In genomic region chr3L:16710258-16711020, dm6 we compare ENCODE assay signal across 1 fruit fly cellular context.
TF ChIP-seq lines count a peak whose summit lies in the region.

No protein-coding gene starts in this region.

TF ChIP-seq in whole organism, embryonic, 481 proteins besides CTCF, POLR2A, EP300 and RAD21 (continued from another document and continues in another):
- no peak for TF ChIP-seq CG5953 (GFP tag; IDR thresholded peaks at IDR 0.05; lab: Robert Waterston, UW)
- no peak for TF ChIP-seq YL-1 (GFP tag; optimal IDR thresholded peaks at IDR 0.05; lab: Kevin White, UChicago)
- TF ChIP-seq CG1024 (GFP tag; IDR thresholded peaks at IDR 0.05; lab: Robert Waterston, UW): no peak
- TF ChIP-seq Blimp-1 (GFP tag; optimal IDR thresholded peaks at IDR 0.05; lab: Kevin White, UChicago): peak; percentile 48
- TF ChIP-seq CG14667 (GFP tag; IDR thresholded peaks at IDR 0.05; lab: Robert Waterston, UW): no peak
- TF ChIP-seq Nf-YA (GFP tag; IDR thresholded peaks at IDR 0.05; lab: Robert Waterston, UW): no peak
- TF ChIP-seq CG4617 (GFP tag; optimal IDR thresholded peaks at IDR 0.05; lab: Kevin White, UChicago; ENCODE audit: borderline replicate concordance): no peak
- peak; percentile 45; the same call in 1 of the 4 replicates for TF ChIP-seq Gug (GFP tag; IDR thresholded peaks at IDR 0.05; lab: Robert Waterston, UW)
- TF ChIP-seq danr (GFP tag; IDR thresholded peaks at IDR 0.05; lab: Robert Waterston, UW): no peak
- TF ChIP-seq CG16813 (GFP tag; IDR thresholded peaks at IDR 0.05; lab: Robert Waterston, UW; ENCODE audit: partially characterized antibody): no peak
- peak; percentile 71 for TF ChIP-seq lmd (GFP tag; IDR thresholded peaks at IDR 0.05; lab: Robert Waterston, UW)
- no peak for TF ChIP-seq pfk (GFP tag; optimal IDR thresholded peaks at IDR 0.05; lab: Kevin White, UChicago)
- peak; percentile 48; the same call in 1 of the 2 replicates for TF ChIP-seq CG9215 (GFP tag; IDR thresholded peaks at IDR 0.05; lab: Robert Waterston, UW)
- TF ChIP-seq CG9727 (GFP tag; optimal IDR thresholded peaks at IDR 0.05; lab: Kevin White, UChicago): peak; percentile 75
- no peak for TF ChIP-seq CG4854 (GFP tag; optimal IDR thresholded peaks at IDR 0.05; lab: Kevin White, UChicago)
- TF ChIP-seq H2.0 (GFP tag; IDR thresholded peaks at IDR 0.05; lab: Robert Waterston, UW): no peak
- no peak; the same call in 1 of the 2 replicates for TF ChIP-seq sisA (GFP tag; IDR thresholded peaks at IDR 0.05; lab: Robert Waterston, UW)
- TF ChIP-seq Oaz (GFP tag; IDR thresholded peaks at IDR 0.05; lab: Robert Waterston, UW): no peak
- TF ChIP-seq CG12659 (GFP tag; optimal IDR thresholded peaks at IDR 0.05; lab: Kevin White, UChicago): peak; percentile 7
- no peak for TF ChIP-seq pan (optimal IDR thresholded peaks at IDR 0.05; lab: Kevin White, UChicago)
- TF ChIP-seq pan (GFP tag; optimal IDR thresholded peaks at IDR 0.05 in 1 of 2, IDR thresholded peaks at IDR 0.05 in 1 of 2): peak in 1 of 2 experiments; percentile 28
- no peak for TF ChIP-seq CG12942 (GFP tag; optimal IDR thresholded peaks at IDR 0.05; lab: Kevin White, UChicago)
- no peak for TF ChIP-seq mirr (GFP tag; optimal IDR thresholded peaks at IDR 0.05; lab: Kevin White, UChicago)
- TF ChIP-seq Dp (GFP tag; optimal IDR thresholded peaks at IDR 0.05; lab: Kevin White, UChicago): no peak
- TF ChIP-seq maf-S (GFP tag; optimal IDR thresholded peaks at IDR 0.05; lab: Kevin White, UChicago): no peak
- TF ChIP-seq CG8944 (GFP tag; optimal IDR thresholded peaks at IDR 0.05; lab: Kevin White, UChicago): no peak
- peak; percentile 43 for TF ChIP-seq CG15269 (tag; optimal IDR thresholded peaks at IDR 0.05; lab: Kevin White, UChicago)
- no peak for TF ChIP-seq gcm (GFP tag; optimal IDR thresholded peaks at IDR 0.05; lab: Kevin White, UChicago)
- TF ChIP-seq her (GFP tag; optimal IDR thresholded peaks at IDR 0.05; lab: Kevin White, UChicago): no peak
- TF ChIP-seq Hmx (GFP tag; optimal IDR thresholded peaks at IDR 0.05; lab: Kevin White, UChicago): no peak
- TF ChIP-seq CrebB (tag; optimal IDR thresholded peaks at IDR 0.05; lab: Kevin White, UChicago): no peak
- TF ChIP-seq Stat92E (GFP tag; optimal IDR thresholded peaks at IDR 0.05; lab: Kevin White, UChicago): no peak
- TF ChIP-seq CG1647 (GFP tag; optimal IDR thresholded peaks at IDR 0.05; lab: Kevin White, UChicago): no peak
- no peak for TF ChIP-seq disco-r (GFP tag; optimal IDR thresholded peaks at IDR 0.05; lab: Kevin White, UChicago)
- TF ChIP-seq nerfin-1 (tag; optimal IDR thresholded peaks at IDR 0.05; lab: Kevin White, UChicago): no peak
- TF ChIP-seq Kr (GFP tag; optimal IDR thresholded peaks at IDR 0.05; lab: Kevin White, UChicago): peak; percentile 0
- no peak for TF ChIP-seq CG9609 (GFP tag; optimal IDR thresholded peaks at IDR 0.05; lab: Kevin White, UChicago)
- no peak for TF ChIP-seq ash1 (GFP tag; optimal IDR thresholded peaks at IDR 0.05; lab: Kevin White, UChicago)
- no peak for TF ChIP-seq gce (GFP tag; IDR thresholded peaks at IDR 0.05; lab: Robert Waterston, UW)
- TF ChIP-seq yki (optimal IDR thresholded peaks at IDR 0.05; lab: Kevin White, UChicago): no peak
- no peak for TF ChIP-seq ems (GFP tag; optimal IDR thresholded peaks at IDR 0.05; lab: Kevin White, UChicago)
- TF ChIP-seq grn (GFP tag; optimal IDR thresholded peaks at IDR 0.05; lab: Kevin White, UChicago): no peak
- no peak for TF ChIP-seq h (optimal IDR thresholded peaks at IDR 0.05; lab: Kevin White, UChicago)
- no peak for TF ChIP-seq Mes4 (GFP tag; optimal IDR thresholded peaks at IDR 0.05; lab: Kevin White, UChicago)
- no peak for TF ChIP-seq chif (GFP tag; optimal IDR thresholded peaks at IDR 0.05; lab: Kevin White, UChicago)
- TF ChIP-seq ranshi (GFP tag; IDR thresholded peaks at IDR 0.05; lab: Robert Waterston, UW): peak; percentile 36; the same call in 1 of the 2 replicates
- no peak for TF ChIP-seq pum (GFP tag; optimal IDR thresholded peaks at IDR 0.05; lab: Kevin White, UChicago)
- no peak for TF ChIP-seq CG4820 (GFP tag; optimal IDR thresholded peaks at IDR 0.05; lab: Kevin White, UChicago)
- TF ChIP-seq CG3407 (GFP tag; optimal IDR thresholded peaks at IDR 0.05; lab: Kevin White, UChicago): peak; percentile 1
- TF ChIP-seq CG31224 (GFP tag; IDR thresholded peaks at IDR 0.05; lab: Robert Waterston, UW): 0 out of 2 replicates have a peak, but pooled peaks have one; percentile 8
- no peak for TF ChIP-seq hbn (GFP tag; IDR thresholded peaks at IDR 0.05; lab: Robert Waterston, UW; ENCODE audit: partially characterized antibody)
- no peak for TF ChIP-seq HLH4C (GFP tag; IDR thresholded peaks at IDR 0.05; lab: Robert Waterston, UW; ENCODE audit: partially characterized antibody)
- no peak for TF ChIP-seq MTF-1 (GFP tag; optimal IDR thresholded peaks at IDR 0.05; lab: Kevin White, UChicago; ENCODE audit: borderline replicate concordance)
- no peak for TF ChIP-seq CG17802 (tag; optimal IDR thresholded peaks at IDR 0.05; lab: Kevin White, UChicago)
- TF ChIP-seq CG6813 (GFP tag; optimal IDR thresholded peaks at IDR 0.05; lab: Kevin White, UChicago): peak; percentile 25
- no peak for TF ChIP-seq Xbp1 (GFP tag; optimal IDR thresholded peaks at IDR 0.05; lab: Kevin White, UChicago)
- TF ChIP-seq hb (GFP tag; IDR thresholded peaks at IDR 0.05; lab: Robert Waterston, UW; ENCODE audit: partially characterized antibody): no peak
- TF ChIP-seq tgo (GFP tag; IDR thresholded peaks at IDR 0.05; lab: Robert Waterston, UW): peak; percentile 60; the same call in 2 of the 3 replicates
- no peak for TF ChIP-seq CG7372 (GFP tag; IDR thresholded peaks at IDR 0.05; lab: Robert Waterston, UW)
- no peak for TF ChIP-seq Dfd (GFP tag; optimal IDR thresholded peaks at IDR 0.05; lab: Kevin White, UChicago)
- no peak for TF ChIP-seq nau (GFP tag; optimal IDR thresholded peaks at IDR 0.05; lab: Kevin White, UChicago)
- no peak for TF ChIP-seq Spps (tag; optimal IDR thresholded peaks at IDR 0.05; lab: Kevin White, UChicago)
- no peak for TF ChIP-seq odd (GFP tag; optimal IDR thresholded peaks at IDR 0.05; lab: Kevin White, UChicago)
- TF ChIP-seq crp (GFP tag; optimal IDR thresholded peaks at IDR 0.05; lab: Kevin White, UChicago): no peak
- TF ChIP-seq CG32772 (GFP tag; IDR thresholded peaks at IDR 0.05; lab: Robert Waterston, UW): no peak
- no peak for TF ChIP-seq en (GFP tag; optimal IDR thresholded peaks at IDR 0.05; lab: Kevin White, UChicago)
- no peak for TF ChIP-seq Myb (GFP tag; optimal IDR thresholded peaks at IDR 0.05; lab: Kevin White, UChicago)
- peak; percentile 22; the same call in 1 of the 2 replicates for TF ChIP-seq esg (GFP tag; conservative IDR thresholded peaks at IDR 0.05; lab: Robert Waterston, UW)
- TF ChIP-seq vvl (GFP tag; IDR thresholded peaks at IDR 0.05; lab: Robert Waterston, UW): peak; percentile 35; the same call in 1 of the 2 replicates
- no peak for TF ChIP-seq kni (GFP tag; optimal IDR thresholded peaks at IDR 0.05; lab: Kevin White, UChicago)
- TF ChIP-seq onecut (GFP tag; IDR thresholded peaks at IDR 0.05; lab: Robert Waterston, UW): no peak
- TF ChIP-seq abd-A (tag; optimal IDR thresholded peaks at IDR 0.05; lab: Kevin White, UChicago): no peak
- no peak for TF ChIP-seq Atf-2 (GFP tag; optimal IDR thresholded peaks at IDR 0.05; lab: Kevin White, UChicago)
- TF ChIP-seq CG11247 (GFP tag; IDR thresholded peaks at IDR 0.05; lab: Robert Waterston, UW): no peak
- no peak for TF ChIP-seq CG6791 (GFP tag; IDR thresholded peaks at IDR 0.05; lab: Robert Waterston, UW; ENCODE audit: partially characterized antibody)
- no peak for TF ChIP-seq CG1529 (GFP tag; optimal IDR thresholded peaks at IDR 0.05; lab: Kevin White, UChicago)
- TF ChIP-seq CG10462 (GFP tag; optimal IDR thresholded peaks at IDR 0.05; lab: Kevin White, UChicago): no peak
- no peak; the same call in 1 of the 3 replicates for TF ChIP-seq dysf (GFP tag; IDR thresholded peaks at IDR 0.05; lab: Robert Waterston, UW)
- TF ChIP-seq CG17912 (GFP tag; optimal IDR thresholded peaks at IDR 0.05; lab: Kevin White, UChicago): no peak
- TF ChIP-seq cg (GFP tag; optimal IDR thresholded peaks at IDR 0.05; lab: Kevin White, UChicago): no peak
- TF ChIP-seq tx (GFP tag; optimal IDR thresholded peaks at IDR 0.05; lab: Kevin White, UChicago): no peak
- peak; percentile 6 for TF ChIP-seq CG13296 (GFP tag; optimal IDR thresholded peaks at IDR 0.05; lab: Kevin White, UChicago)
- TF ChIP-seq ham (GFP tag; IDR thresholded peaks at IDR 0.05; lab: Robert Waterston, UW): no peak
- TF ChIP-seq Ptx1 (GFP tag; IDR thresholded peaks at IDR 0.05; lab: Robert Waterston, UW): peak; percentile 72
- TF ChIP-seq CG13775 (GFP tag; optimal IDR thresholded peaks at IDR 0.05; lab: Kevin White, UChicago): peak; percentile 28
- no peak for TF ChIP-seq zen2 (GFP tag; IDR thresholded peaks at IDR 0.05; lab: Robert Waterston, UW; ENCODE audit: partially characterized antibody)
- no peak for TF ChIP-seq NC2α (GFP tag; optimal IDR thresholded peaks at IDR 0.05; lab: Kevin White, UChicago)
- TF ChIP-seq CG2199 (GFP tag; IDR thresholded peaks at IDR 0.05; lab: Robert Waterston, UW): 0 out of 3 replicates have a peak, but pooled peaks have one; percentile 72
- no peak for TF ChIP-seq CG3163 (GFP tag; optimal IDR thresholded peaks at IDR 0.05; lab: Kevin White, UChicago)
- TF ChIP-seq CG11085 (GFP tag; IDR thresholded peaks at IDR 0.05; lab: Robert Waterston, UW): 0 out of 2 replicates have a peak, but pooled peaks have one; percentile 18
- no peak for TF ChIP-seq trem (tag; optimal IDR thresholded peaks at IDR 0.05; lab: Kevin White, UChicago)
- no peak for TF ChIP-seq jumu (GFP tag; optimal IDR thresholded peaks at IDR 0.05; lab: Kevin White, UChicago)
- no peak for TF ChIP-seq CG6654 (GFP tag; optimal IDR thresholded peaks at IDR 0.05; lab: Kevin White, UChicago)
- TF ChIP-seq so (GFP tag; IDR thresholded peaks at IDR 0.05; lab: Robert Waterston, UW): 0 out of 3 replicates have a peak, but pooled peaks have one; percentile 39
- TF ChIP-seq Nf-YB (GFP tag; optimal IDR thresholded peaks at IDR 0.05; lab: Kevin White, UChicago): no peak
- no peak for TF ChIP-seq D19B (GFP tag; optimal IDR thresholded peaks at IDR 0.05; lab: Kevin White, UChicago)
- no peak for TF ChIP-seq CG43689 (GFP tag; IDR thresholded peaks at IDR 0.05; lab: Robert Waterston, UW)
- no peak for TF ChIP-seq cad (GFP tag; optimal IDR thresholded peaks at IDR 0.05; lab: Kevin White, UChicago)
- TF ChIP-seq CG15696 (tag; optimal IDR thresholded peaks at IDR 0.05; lab: Kevin White, UChicago): peak; percentile 55
- no peak for TF ChIP-seq insv (GFP tag; optimal IDR thresholded peaks at IDR 0.05; lab: Kevin White, UChicago)
- TF ChIP-seq Doc2 (GFP tag; IDR thresholded peaks at IDR 0.05; lab: Robert Waterston, UW): no peak
- TF ChIP-seq CG1602 (GFP tag; optimal IDR thresholded peaks at IDR 0.05; lab: Kevin White, UChicago): no peak
- no peak for TF ChIP-seq CG5245 (GFP tag; optimal IDR thresholded peaks at IDR 0.05; lab: Kevin White, UChicago)
- no peak for TF ChIP-seq Poxn (GFP tag; IDR thresholded peaks at IDR 0.05; lab: Robert Waterston, UW)
- TF ChIP-seq chn (GFP tag; optimal IDR thresholded peaks at IDR 0.05; lab: Kevin White, UChicago): no peak
- no peak for TF ChIP-seq CG18011 (GFP tag; optimal IDR thresholded peaks at IDR 0.05; lab: Kevin White, UChicago)
- no peak for TF ChIP-seq Antp (GFP tag; optimal IDR thresholded peaks at IDR 0.05; lab: Kevin White, UChicago)
- peak; percentile 13 for TF ChIP-seq Jarid2 (GFP tag; optimal IDR thresholded peaks at IDR 0.05; lab: Kevin White, UChicago)
- TF ChIP-seq lab (GFP tag; optimal IDR thresholded peaks at IDR 0.05; lab: Kevin White, UChicago): peak; percentile 68
- no peak for TF ChIP-seq HmgD (GFP tag; optimal IDR thresholded peaks at IDR 0.05; lab: Kevin White, UChicago)
- TF ChIP-seq Pdp1 (GFP tag; optimal IDR thresholded peaks at IDR 0.05; lab: Kevin White, UChicago): peak in 1 of 2 experiments; percentile 2
- no peak for TF ChIP-seq BtbVII (GFP tag; optimal IDR thresholded peaks at IDR 0.05; lab: Kevin White, UChicago)
- TF ChIP-seq sc (optimal IDR thresholded peaks at IDR 0.05; lab: Kevin White, UChicago): no peak
- TF ChIP-seq sc (GFP tag; optimal IDR thresholded peaks at IDR 0.05; lab: Kevin White, UChicago): no peak
- no peak for TF ChIP-seq Neu2 (GFP tag; optimal IDR thresholded peaks at IDR 0.05; lab: Kevin White, UChicago; ENCODE audit: borderline replicate concordance)
- no peak for TF ChIP-seq TFAM (GFP tag; optimal IDR thresholded peaks at IDR 0.05; lab: Kevin White, UChicago)
- peak; percentile 60 for TF ChIP-seq Vsx1 (GFP tag; optimal IDR thresholded peaks at IDR 0.05; lab: Kevin White, UChicago)
- peak; percentile 16 for TF ChIP-seq CG15514 (GFP tag; optimal IDR thresholded peaks at IDR 0.05; lab: Kevin White, UChicago)
- TF ChIP-seq Deaf1 (tag; optimal IDR thresholded peaks at IDR 0.05; lab: Kevin White, UChicago): peak; percentile 27
- peak; percentile 29 for TF ChIP-seq PHDP (tag; optimal IDR thresholded peaks at IDR 0.05; lab: Kevin White, UChicago)
- peak; percentile 60 for TF ChIP-seq Hmr (GFP tag; optimal IDR thresholded peaks at IDR 0.05; lab: Kevin White, UChicago)
- TF ChIP-seq CG10543 (GFP tag; optimal IDR thresholded peaks at IDR 0.05; lab: Kevin White, UChicago): no peak
- TF ChIP-seq emc (GFP tag; optimal IDR thresholded peaks at IDR 0.05; lab: Kevin White, UChicago): no peak
- TF ChIP-seq gro (GFP tag; optimal IDR thresholded peaks at IDR 0.05; lab: Kevin White, UChicago): no peak
- TF ChIP-seq CG7839 (tag; optimal IDR thresholded peaks at IDR 0.05; lab: Kevin White, UChicago): peak; percentile 66
- peak; percentile 3 for TF ChIP-seq CG16815 (GFP tag; optimal IDR thresholded peaks at IDR 0.05; lab: Kevin White, UChicago)
- TF ChIP-seq Fer2 (tag; optimal IDR thresholded peaks at IDR 0.05; lab: Kevin White, UChicago): no peak
- no peak for TF ChIP-seq seq (GFP tag; IDR thresholded peaks at IDR 0.05; lab: Robert Waterston, UW)
- TF ChIP-seq fu2 (GFP tag; optimal IDR thresholded peaks at IDR 0.05; lab: Kevin White, UChicago): no peak
- TF ChIP-seq HLH54F (GFP tag; optimal IDR thresholded peaks at IDR 0.05; lab: Kevin White, UChicago): no peak
- no peak for TF ChIP-seq amos (GFP tag; IDR thresholded peaks at IDR 0.05; lab: Robert Waterston, UW; ENCODE audit: partially characterized antibody)
- no peak for TF ChIP-seq crc (GFP tag; optimal IDR thresholded peaks at IDR 0.05; lab: Kevin White, UChicago)
- peak; percentile 46 for TF ChIP-seq CG17361 (GFP tag; IDR thresholded peaks at IDR 0.05; lab: Robert Waterston, UW)
- TF ChIP-seq CG7987 (GFP tag; optimal IDR thresholded peaks at IDR 0.05; lab: Kevin White, UChicago): no peak
- 0 out of 3 replicates have a peak, but pooled peaks have one; percentile 10 for TF ChIP-seq CG34422 (GFP tag; IDR thresholded peaks at IDR 0.05; lab: Robert Waterston, UW)
